Fruit fly (Drosophila melanogaster) whole organism, embryonic: ENCODE measurements around the gene CG14253.
A peak's percentile ranks its signal among the peaks of the same experiment; 100 is the strongest.

Experiments used
- Adf1 ChIP-seq: fragments of 200-800 bp; sonication (Bioruptor generic); IDR thresholded peaks from 2 replicates; pipeline ENCODE4 v1.3.6; 2022; ENCODE audit warnings: missing biosample characterization, missing genetic modification characterization
- Asciz ChIP-seq: fragments of 200-800 bp; sonication (Bioruptor generic); optimal IDR thresholded peaks from 2 replicates; lab custom pipeline; 2017; ENCODE audit warnings: missing biosample characterization, mild to moderate bottlenecking, missing genetic modification characterization, missing genetic modification reagents
- Atf-2 ChIP-seq: fragments of 200-800 bp; sonication (Bioruptor generic); optimal IDR thresholded peaks from 2 replicates; lab custom pipeline; 2016; ENCODE audit warnings: missing biosample characterization, missing genetic modification characterization
- B-H2 ChIP-seq: fragments of 200-800 bp; sonication (Bioruptor generic); optimal IDR thresholded peaks from 2 replicates; lab custom pipeline; 2018; ENCODE audit warnings: missing biosample characterization, mild to moderate bottlenecking, missing genetic modification characterization
- CG10959 ChIP-seq: fragments of 200-800 bp; sonication (Bioruptor generic); IDR thresholded peaks from 2 replicates; pipeline ENCODE4 v1.3.6; 2022; ENCODE audit warnings: missing biosample characterization, missing genetic modification characterization
- CG1233 ChIP-seq: fragments of 200-800 bp; sonication (Bioruptor generic); optimal IDR thresholded peaks from 4 replicates; lab custom pipeline; 2018; ENCODE audit warnings: missing biosample characterization, mild to moderate bottlenecking, missing genetic modification characterization
- CG14014 ChIP-seq: fragments of 200-800 bp; sonication (Bioruptor generic); IDR thresholded peaks from 2 replicates; pipeline ENCODE4 v1.3.6; 2022; ENCODE audit warnings: missing biosample characterization, missing genetic modification characterization
- CG14667 ChIP-seq: fragments of 200-800 bp; sonication (Bioruptor generic); IDR thresholded peaks from 2 replicates; pipeline ENCODE4 v1.3.6; 2022; ENCODE audit warnings: missing biosample characterization, missing genetic modification characterization
- CG14860 ChIP-seq: fragments of 200-800 bp; sonication (Bioruptor generic); IDR thresholded peaks from 3 replicates; pipeline ENCODE4 v1.3.6; 2022; ENCODE audit warnings: missing biosample characterization, missing genetic modification characterization; ENCODE audit not compliant: partially characterized antibody
- CG15696 ChIP-seq: fragments of 200-800 bp; sonication (Bioruptor generic); optimal IDR thresholded peaks from 2 replicates; lab custom pipeline; 2019; ENCODE audit warnings: missing biosample characterization, mild to moderate bottlenecking, missing genetic modification characterization, moderate library complexity
- CG16815 ChIP-seq: fragments of 200-800 bp; sonication (Bioruptor generic); optimal IDR thresholded peaks from 3 replicates; lab custom pipeline; 2017; ENCODE audit warnings: missing biosample characterization, mild to moderate bottlenecking, missing genetic modification characterization
- CG17361 ChIP-seq: fragments of 200-800 bp; sonication (Bioruptor generic); IDR thresholded peaks from 3 replicates; pipeline ENCODE4 v1.3.6; 2022; ENCODE audit warnings: missing biosample characterization, missing genetic modification characterization
- CG2678 ChIP-seq: fragments of 200-800 bp; sonication (Bioruptor generic); optimal IDR thresholded peaks from 3 replicates; lab custom pipeline; 2019; ENCODE audit warnings: missing biosample characterization, mild to moderate bottlenecking, missing genetic modification characterization, moderate library complexity
- CG31388 ChIP-seq: fragments of 200-800 bp; sonication (Bioruptor generic); optimal IDR thresholded peaks from 2 replicates; lab custom pipeline; 2016; ENCODE audit warnings: missing biosample characterization, missing genetic modification characterization
- CG31441 ChIP-seq: fragments of 200-800 bp; sonication (Bioruptor generic); IDR thresholded peaks from 2 replicates; pipeline ENCODE4 v1.3.6; 2022; ENCODE audit warnings: missing biosample characterization, missing genetic modification characterization
- CG3281 ChIP-seq: fragments of 200-800 bp; sonication (Bioruptor generic); optimal IDR thresholded peaks from 3 replicates; lab custom pipeline; 2017; ENCODE audit warnings: missing biosample characterization, mild to moderate bottlenecking, missing genetic modification characterization
- CG34376 ChIP-seq: fragments of 200-800 bp; sonication (Bioruptor generic); optimal IDR thresholded peaks from 2 replicates; lab custom pipeline; 2018; ENCODE audit warnings: missing biosample characterization, mild to moderate bottlenecking, missing genetic modification characterization
- CG34422 ChIP-seq: fragments of 200-800 bp; sonication (Bioruptor generic); IDR thresholded peaks from 3 replicates; pipeline ENCODE4 v1.3.6; 2022; ENCODE audit warnings: missing biosample characterization, missing genetic modification characterization
- CG4404 ChIP-seq: fragments of 200-800 bp; sonication (Bioruptor generic); IDR thresholded peaks from 2 replicates; pipeline ENCODE4 v1.3.6; 2022; ENCODE audit warnings: missing biosample characterization, missing genetic modification characterization
- CG6854 ChIP-seq: fragments of 200-800 bp; sonication (Bioruptor generic); optimal IDR thresholded peaks from 3 replicates; lab custom pipeline; 2017; ENCODE audit warnings: missing biosample characterization, mild to moderate bottlenecking, missing genetic modification characterization
- CG7928 ChIP-seq: fragments of 200-800 bp; sonication (Bioruptor generic); optimal IDR thresholded peaks from 2 replicates; lab custom pipeline; 2017; ENCODE audit warnings: missing biosample characterization, mild to moderate bottlenecking, missing genetic modification characterization
- CG7987 ChIP-seq: fragments of 200-800 bp; sonication (Bioruptor generic); optimal IDR thresholded peaks from 2 replicates; lab custom pipeline; 2018; ENCODE audit warnings: missing biosample characterization, mild to moderate bottlenecking, missing genetic modification characterization, moderate library complexity
- CG9727 ChIP-seq: fragments of 200-800 bp; sonication (Bioruptor generic); optimal IDR thresholded peaks from 3 replicates; lab custom pipeline; 2017; ENCODE audit warnings: missing biosample characterization, mild to moderate bottlenecking, missing genetic modification characterization
- CHES-1-like ChIP-seq: fragments of 200-800 bp; sonication (Bioruptor generic); optimal IDR thresholded peaks from 2 replicates; lab custom pipeline; 2016; ENCODE audit warnings: missing biosample characterization, missing genetic modification characterization
- CoRest ChIP-seq: fragments of 200-800 bp; sonication (Bioruptor generic); optimal IDR thresholded peaks from 3 replicates; lab custom pipeline; 2018; ENCODE audit warnings: missing biosample characterization, mild to moderate bottlenecking, missing genetic modification characterization, moderate library complexity
- Drgx ChIP-seq: fragments of 200-800 bp; sonication (Bioruptor generic); IDR thresholded peaks from 2 replicates; pipeline ENCODE4 v1.3.6; 2022; ENCODE audit warnings: missing biosample characterization, missing genetic modification characterization
- Ets65A ChIP-seq: fragments of 200-800 bp; sonication (Bioruptor generic); peaks from one replicate; lab custom pipeline; 2016; ENCODE audit warnings: missing biosample characterization, missing genetic modification characterization
- Gug ChIP-seq: fragments of 200-800 bp; sonication (Bioruptor generic); IDR thresholded peaks from 4 replicates; pipeline ENCODE4 v1.3.6; 2022; ENCODE audit warnings: missing biosample characterization, missing genetic modification characterization
- Lim3 ChIP-seq: fragments of 200-800 bp; sonication (Bioruptor generic); IDR thresholded peaks from 2 replicates; pipeline ENCODE4 v1.3.6; 2022; ENCODE audit warnings: missing biosample characterization, missing genetic modification characterization
- Med ChIP-seq: fragments of 200-800 bp; sonication (Bioruptor generic); peaks from one replicate; lab custom pipeline; 2016; ENCODE audit warnings: missing biosample characterization, missing genetic modification characterization, mild to moderate bottlenecking, inconsistent platforms, moderate library complexity
- Opbp ChIP-seq: fragments of 200-800 bp; sonication (Bioruptor generic); IDR thresholded peaks from 3 replicates; pipeline ENCODE4 v1.3.6; 2022; ENCODE audit warnings: missing biosample characterization, missing genetic modification characterization; ENCODE audit not compliant: partially characterized antibody
- amos ChIP-seq: fragments of 200-800 bp; sonication (Bioruptor generic); IDR thresholded peaks from 2 replicates; pipeline ENCODE4 v1.3.6; 2022; ENCODE audit warnings: missing biosample characterization, missing genetic modification characterization; ENCODE audit not compliant: partially characterized antibody
- aop ChIP-seq: fragments of 200-800 bp; sonication (Bioruptor generic); IDR thresholded peaks from 2 replicates; pipeline ENCODE4 v1.3.6; 2022; ENCODE audit warnings: missing biosample characterization, missing genetic modification characterization
- ap ChIP-seq: fragments of 200-800 bp; sonication (Bioruptor generic); IDR thresholded peaks from 2 replicates; pipeline ENCODE4 v1.3.6; 2022; ENCODE audit warnings: missing biosample characterization, missing genetic modification characterization
- bcd ChIP-seq: fragments of 200-800 bp; sonication (Bioruptor generic); optimal IDR thresholded peaks from 2 replicates; lab custom pipeline; 2017; ENCODE audit warnings: missing biosample characterization, mild to moderate bottlenecking, missing genetic modification characterization
- bigmax ChIP-seq: fragments of 200-800 bp; sonication (Bioruptor generic); optimal IDR thresholded peaks from 2 replicates; lab custom pipeline; 2018; ENCODE audit warnings: missing biosample characterization, mild to moderate bottlenecking, missing genetic modification characterization
- caup ChIP-seq: fragments of 200-800 bp; sonication (Bioruptor generic); optimal IDR thresholded peaks from 3 replicates; lab custom pipeline; 2017; ENCODE audit warnings: missing biosample characterization, mild to moderate bottlenecking, missing genetic modification characterization, moderate library complexity; ENCODE audit not compliant: severe bottlenecking
- dmrt11E ChIP-seq: fragments of 200-800 bp; sonication (Bioruptor generic); optimal IDR thresholded peaks from 3 replicates; lab custom pipeline; 2018; ENCODE audit warnings: missing biosample characterization, mild to moderate bottlenecking, missing genetic modification characterization, moderate library complexity
- dysf ChIP-seq: fragments of 200-800 bp; sonication (Bioruptor generic); IDR thresholded peaks from 3 replicates; pipeline ENCODE4 v1.3.6; 2022; ENCODE audit warnings: missing biosample characterization, missing genetic modification characterization
- exex ChIP-seq: fragments of 200-800 bp; sonication (Bioruptor generic); optimal IDR thresholded peaks from 4 replicates; lab custom pipeline; 2018; ENCODE audit warnings: missing biosample characterization, mild to moderate bottlenecking, missing genetic modification characterization, moderate library complexity
- fd3F ChIP-seq: fragments of 200-800 bp; sonication (Bioruptor generic); optimal IDR thresholded peaks from 2 replicates; lab custom pipeline; 2018; ENCODE audit warnings: missing biosample characterization, mild to moderate bottlenecking, missing genetic modification characterization, moderate library complexity
- fd96Cb ChIP-seq: fragments of 200-800 bp; sonication (Bioruptor generic); optimal IDR thresholded peaks from 2 replicates; lab custom pipeline; 2018; ENCODE audit warnings: missing biosample characterization, mild to moderate bottlenecking, missing genetic modification characterization, moderate library complexity
- gem ChIP-seq: fragments of 200-800 bp; sonication (Bioruptor generic); optimal IDR thresholded peaks from 2 replicates; lab custom pipeline; 2019; ENCODE audit warnings: missing biosample characterization, mild to moderate bottlenecking, missing genetic modification characterization, moderate library complexity
- gsb-n ChIP-seq: fragments of 200-800 bp; sonication (Bioruptor generic); optimal IDR thresholded peaks from 3 replicates; lab custom pipeline; 2018; ENCODE audit warnings: missing biosample characterization, mild to moderate bottlenecking, missing genetic modification characterization
- maf-S ChIP-seq: fragments of 200-800 bp; sonication (Bioruptor generic); optimal IDR thresholded peaks from 2 replicates; lab custom pipeline; 2016; ENCODE audit warnings: missing biosample characterization, missing genetic modification characterization
- otp ChIP-seq: fragments of 200-800 bp; sonication (Bioruptor generic); IDR thresholded peaks from 3 replicates; pipeline ENCODE4, ENCODE4 v1.3.6; 2022; ENCODE audit warnings: missing biosample characterization, missing genetic modification characterization
- phol ChIP-seq: fragments of 200-800 bp; sonication (Bioruptor generic); optimal IDR thresholded peaks from 3 replicates; lab custom pipeline; 2018; ENCODE audit warnings: missing biosample characterization, mild to moderate bottlenecking, missing genetic modification characterization, moderate library complexity
- sqz ChIP-seq: fragments of 200-800 bp; sonication (Bioruptor generic); optimal IDR thresholded peaks from 3 replicates; lab custom pipeline; 2018; ENCODE audit warnings: missing biosample characterization, mild to moderate bottlenecking, missing genetic modification characterization
- sug ChIP-seq: fragments of 200-800 bp; optimal IDR thresholded peaks from 2 replicates; lab custom pipeline; 2019; ENCODE audit warnings: missing biosample characterization, mild to moderate bottlenecking, missing genetic modification characterization, moderate library complexity
- twi ChIP-seq: fragments of 200-800 bp; optimal IDR thresholded peaks from 2 replicates; lab custom pipeline; 2019; ENCODE audit warnings: missing biosample characterization, mild to moderate bottlenecking, missing genetic modification characterization, moderate library complexity
- vvl ChIP-seq: fragments of 200-800 bp; sonication (Bioruptor generic); IDR thresholded peaks from 2 replicates; pipeline ENCODE4 v1.3.6; 2022; ENCODE audit warnings: missing biosample characterization, missing genetic modification characterization
- zfh1 ChIP-seq: fragments of 200-800 bp; sonication (Bioruptor generic); IDR thresholded peaks from 3 replicates; pipeline ENCODE4 v1.3.6; 2022; ENCODE audit warnings: missing biosample characterization, missing genetic modification characterization

CG14253 gene

dm6 chr3R:26987455-26987854, 9.1 kb downstream of the CG14253 start (continued):
- no peak for TF ChIP-seq CG2678
- peak; percentile 1 for TF ChIP-seq gem (tag; lab: Kevin White, UChicago)
- no peak for TF ChIP-seq CG9727 (GFP tag; lab: Kevin White, UChicago)
- TF ChIP-seq CG10959 (GFP tag; lab: Robert Waterston, UW) = no peak
- TF ChIP-seq fd96Cb (tag; lab: Kevin White, UChicago) = no peak
- no peak for TF ChIP-seq caup (GFP tag; lab: Kevin White, UChicago)
- peak; percentile 3 for TF ChIP-seq Ets65A (GFP tag; lab: Kevin White, UChicago)
- TF ChIP-seq CG16815 (GFP tag; lab: Kevin White, UChicago) = no peak
- no peak for TF ChIP-seq dysf (GFP tag; lab: Robert Waterston, UW)
- TF ChIP-seq bcd (GFP tag; lab: Kevin White, UChicago) = no peak
- no peak for TF ChIP-seq maf-S (GFP tag; lab: Kevin White, UChicago)
- no peak for TF ChIP-seq vvl
- no peak for TF ChIP-seq aop (GFP tag; lab: Robert Waterston, UW)
- no peak for TF ChIP-seq Gug (GFP tag; lab: Robert Waterston, UW)
- no peak for TF ChIP-seq CG34376 (GFP tag; lab: Kevin White, UChicago)
- TF ChIP-seq Drgx (GFP tag; lab: Robert Waterston, UW) = no peak
- peak; percentile 51 for TF ChIP-seq Med (GFP tag; lab: Kevin White, UChicago)
- TF ChIP-seq amos (GFP tag; lab: Robert Waterston, UW) = no peak
- no peak for TF ChIP-seq CG7928 (GFP tag; lab: Kevin White, UChicago)
- TF ChIP-seq twi (tag; lab: Kevin White, UChicago) = no peak
- TF ChIP-seq CG34422 (GFP tag; lab: Robert Waterston, UW) = no peak
- no peak for TF ChIP-seq CG7987 (GFP tag; lab: Kevin White, UChicago)
- TF ChIP-seq sug (tag; lab: Kevin White, UChicago) = no peak
- TF ChIP-seq CG15696 (tag; lab: Kevin White, UChicago) = no peak
- no peak for TF ChIP-seq CG14667 (GFP tag; lab: Robert Waterston, UW)
- peak; percentile 3 for TF ChIP-seq B-H2
- no peak for TF ChIP-seq otp
- peak; percentile 88 for TF ChIP-seq exex (tag; lab: Kevin White, UChicago)
- no peak for TF ChIP-seq Atf-2
- no peak for TF ChIP-seq CG1233
- TF ChIP-seq phol (tag; lab: Kevin White, UChicago) = no peak
- no peak for TF ChIP-seq Opbp (GFP tag; lab: Robert Waterston, UW)
- TF ChIP-seq CG17361 (GFP tag; lab: Robert Waterston, UW) = no peak
- no peak for TF ChIP-seq CG4404 (GFP tag; lab: Robert Waterston, UW)
- no peak for TF ChIP-seq CG14860
- TF ChIP-seq sqz = no peak

- peak; percentile 24 for TF ChIP-seq CG6854 (GFP tag; lab: Kevin White, UChicago)
- TF ChIP-seq CG31441 (GFP tag; lab: Robert Waterston, UW) = 0 out of 2 replicates have a peak, but pooled peaks have one; percentile 11
- TF ChIP-seq zfh1 (GFP tag; lab: Robert Waterston, UW) = peak; percentile 11; the same call in 1 of the 3 replicates
- peak; percentile 69 for TF ChIP-seq CG3281
- no peak for TF ChIP-seq bigmax (GFP tag; lab: Kevin White, UChicago)
- TF ChIP-seq Lim3 = no peak
- TF ChIP-seq CoRest (tag; lab: Kevin White, UChicago) = peak; percentile 49
- TF ChIP-seq CG31388 (GFP tag; lab: Kevin White, UChicago) = no peak
- TF ChIP-seq dmrt11E (tag; lab: Kevin White, UChicago) = no peak
- peak; percentile 33 for TF ChIP-seq ap
- peak; percentile 55; the same call in 1 of the 2 replicates for TF ChIP-seq CG14014 (GFP tag; lab: Robert Waterston, UW)
- TF ChIP-seq CHES-1-like (GFP tag; lab: Kevin White, UChicago) = no peak
- peak; percentile 77 for TF ChIP-seq gem (tag; lab: Kevin White, UChicago)
- TF ChIP-seq Adf1 = peak; percentile 42
- TF ChIP-seq Asciz (GFP tag; lab: Kevin White, UChicago) = no peak
- no peak for TF ChIP-seq gsb-n
- peak; percentile 5 for TF ChIP-seq fd3F
These were observed 10.2 kb downstream of the CG14253 start, which contains the start of gene CG31075 for dm6 chr3R:26988412-26988981. TSS of gene CG31075 (minus strand) at chr3R:26988517.
